Comparison of ENCODE assay signal across 1 fruit fly cellular context in genomic region chr3R:27556466-27556865, dm6.
A peak's percentile ranks its signal among the peaks of the same experiment; 100 is the strongest.
TF ChIP-seq lines count a peak whose summit lies in the region.

No protein-coding gene starts in this region.

TF ChIP-seq in whole organism, embryonic, 481 proteins besides CTCF, POLR2A, EP300 and RAD21 (continued from another document):
- TF ChIP-seq NK7.1 (GFP tag; optimal IDR thresholded peaks at IDR 0.05; lab: Kevin White, UChicago): no peak
- TF ChIP-seq Spps (tag; optimal IDR thresholded peaks at IDR 0.05; lab: Kevin White, UChicago): no peak
- TF ChIP-seq dpn (GFP tag; optimal IDR thresholded peaks at IDR 0.05; lab: Kevin White, UChicago): no peak
- TF ChIP-seq ab (GFP tag; optimal IDR thresholded peaks at IDR 0.05; lab: Kevin White, UChicago): no peak
- peak; percentile 90 for TF ChIP-seq z (GFP tag; IDR thresholded peaks at IDR 0.05; lab: Robert Waterston, UW)
- TF ChIP-seq CG9932 (GFP tag; IDR thresholded peaks at IDR 0.05; lab: Robert Waterston, UW): no peak
- TF ChIP-seq CG8281 (tag; optimal IDR thresholded peaks at IDR 0.05; lab: Kevin White, UChicago): no peak
TF ChIP-seq in whole organism, embryonic: peak in this region for 6.
